Fruit fly (Drosophila melanogaster): ENCODE results near the gene gammaSnap2.

Gene gammaSnap2

dm6 chr3R:10124764-10125163 lies 3.6 kb upstream of the gammaSnap2 start (continued):
- TF ChIP-seq wor (GFP tag; IDR thresholded peaks at IDR 0.05), result no peak
- no peak for TF ChIP-seq lola (GFP tag; optimal IDR thresholded peaks at IDR 0.05)
- no peak for TF ChIP-seq sens-2 (GFP tag; IDR thresholded peaks at IDR 0.05)
- TF ChIP-seq ci (GFP tag; IDR thresholded peaks at IDR 0.05), result peak; percentile 30; the same call in 1 of the 3 replicates
- no peak for TF ChIP-seq peb (GFP tag; IDR thresholded peaks at IDR 0.05)
- no peak for TF ChIP-seq kah (GFP tag; optimal IDR thresholded peaks at IDR 0.05)
- no peak for TF ChIP-seq pita (GFP tag; optimal IDR thresholded peaks at IDR 0.05)
- no peak for TF ChIP-seq CG18599 (GFP tag; optimal IDR thresholded peaks at IDR 0.05)
- no peak for TF ChIP-seq CG18262 (tag; optimal IDR thresholded peaks at IDR 0.05)
- TF ChIP-seq org-1 (GFP tag; optimal IDR thresholded peaks at IDR 0.05), result no peak
- TF ChIP-seq hkb (optimal IDR thresholded peaks at IDR 0.05), result no peak
- TF ChIP-seq hkb (GFP tag; IDR thresholded peaks at IDR 0.05), result no peak
- no peak for TF ChIP-seq CG8765 (GFP tag; IDR thresholded peaks at IDR 0.05)
- no peak for TF ChIP-seq ttk (GFP tag; IDR thresholded peaks at IDR 0.05)
- peak; percentile 26 for TF ChIP-seq CG6254 (GFP tag; optimal IDR thresholded peaks at IDR 0.05)
- TF ChIP-seq pum (GFP tag; optimal IDR thresholded peaks at IDR 0.05), result no peak
- TF ChIP-seq CG9817 (tag; optimal IDR thresholded peaks at IDR 0.05), result no peak
- peak; percentile 53 for TF ChIP-seq CG10431 (GFP tag; optimal IDR thresholded peaks at IDR 0.05)
- TF ChIP-seq PHDP (tag; optimal IDR thresholded peaks at IDR 0.05), result no peak
- TF ChIP-seq CG7556 (GFP tag; optimal IDR thresholded peaks at IDR 0.05), result no peak
- no peak for TF ChIP-seq Kr (GFP tag; optimal IDR thresholded peaks at IDR 0.05)
- no peak for TF ChIP-seq Atf6 (GFP tag; IDR thresholded peaks at IDR 0.05)
- TF ChIP-seq cas (GFP tag; IDR thresholded peaks at IDR 0.05), result no peak
- no peak for TF ChIP-seq maf-S (GFP tag; optimal IDR thresholded peaks at IDR 0.05)
- TF ChIP-seq CG15514 (GFP tag; optimal IDR thresholded peaks at IDR 0.05), result no peak
- no peak for TF ChIP-seq ewg (GFP tag; optimal IDR thresholded peaks at IDR 0.05)
- TF ChIP-seq Six4 (GFP tag; optimal IDR thresholded peaks at IDR 0.05), result no peak
- TF ChIP-seq Usf (GFP tag; optimal IDR thresholded peaks at IDR 0.05), result no peak
- no peak for TF ChIP-seq yki (optimal IDR thresholded peaks at IDR 0.05)
- TF ChIP-seq sisA (GFP tag; IDR thresholded peaks at IDR 0.05), result no peak
- TF ChIP-seq Antp (GFP tag; optimal IDR thresholded peaks at IDR 0.05), result no peak
- TF ChIP-seq Asciz (GFP tag; optimal IDR thresholded peaks at IDR 0.05), result no peak
- no peak for TF ChIP-seq shn (GFP tag; optimal IDR thresholded peaks at IDR 0.05)
- TF ChIP-seq gfzf (GFP tag; optimal IDR thresholded peaks at IDR 0.05), result no peak
- TF ChIP-seq CG31388 (GFP tag; optimal IDR thresholded peaks at IDR 0.05), result no peak
- TF ChIP-seq CG32532 (GFP tag; IDR thresholded peaks at IDR 0.05), result no peak
- no peak for TF ChIP-seq p53 (GFP tag; optimal IDR thresholded peaks at IDR 0.05)
- no peak for TF ChIP-seq jumu (GFP tag; optimal IDR thresholded peaks at IDR 0.05)
- TF ChIP-seq sd (tag; optimal IDR thresholded peaks at IDR 0.05), result peak; percentile 84
- TF ChIP-seq CG4282 (GFP tag; optimal IDR thresholded peaks at IDR 0.05), result no peak
- no peak for TF ChIP-seq mirr (GFP tag; optimal IDR thresholded peaks at IDR 0.05)
- TF ChIP-seq sim (GFP tag; IDR thresholded peaks at IDR 0.05), result no peak
- peak; percentile 19 for TF ChIP-seq HLHmδ (GFP tag; optimal IDR thresholded peaks at IDR 0.05)
- TF ChIP-seq vvl (GFP tag; IDR thresholded peaks at IDR 0.05), result 0 out of 2 replicates have a peak, but pooled peaks have one; percentile 13
- TF ChIP-seq ap (GFP tag; IDR thresholded peaks at IDR 0.05), result no peak
- no peak for TF ChIP-seq CG11093 (GFP tag; IDR thresholded peaks at IDR 0.05)
- no peak for TF ChIP-seq Hand (GFP tag; optimal IDR thresholded peaks at IDR 0.05)
- TF ChIP-seq chinmo (GFP tag; IDR thresholded peaks at IDR 0.05; ENCODE audit: partially characterized antibody), result 0 out of 4 replicates have a peak, but pooled peaks have one; percentile 20
- TF ChIP-seq CG14965 (GFP tag; optimal IDR thresholded peaks at IDR 0.05; ENCODE audit: borderline replicate concordance), result no peak
- TF ChIP-seq salm (tag; optimal IDR thresholded peaks at IDR 0.05), result no peak
- no peak for TF ChIP-seq kay (GFP tag; optimal IDR thresholded peaks at IDR 0.05)
- no peak for TF ChIP-seq zen (tag; optimal IDR thresholded peaks at IDR 0.05)
- TF ChIP-seq gce (GFP tag; IDR thresholded peaks at IDR 0.05), result no peak

Data from whole organism, embryonic.